Worm (Caenorhabditis elegans): ENCODE data around the gene egl-46.

DNA sequence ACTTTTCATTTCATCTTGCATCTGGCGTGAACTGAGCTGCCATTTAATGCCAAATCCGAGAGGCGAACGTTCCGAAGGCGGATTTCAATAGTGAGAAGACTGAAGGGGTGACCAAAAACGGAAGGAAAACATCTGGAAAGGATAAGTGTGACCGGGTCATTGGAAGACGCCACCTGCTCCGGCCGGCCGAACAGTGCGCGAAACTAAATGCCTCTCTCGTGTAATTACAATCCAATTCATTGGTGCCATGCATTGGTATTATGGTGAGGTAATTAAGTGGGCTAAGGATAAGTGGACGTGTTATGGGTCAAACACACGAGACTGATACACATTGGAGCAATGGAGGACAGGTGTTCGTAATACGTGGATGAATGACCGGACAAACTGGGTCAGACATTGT lies 3.2 kb upstream of the egl-46 start:
- TF ChIP-seq elt-3 (tag; optimal IDR thresholded peaks at IDR 0.05) (no peak), elt-1 (tag; optimal IDR thresholded peaks at IDR 0.05; ENCODE audit: borderline replicate concordance, insufficient read depth) (no peak), snpc-4 (tag; optimal IDR thresholded peaks at IDR 0.05) (no peak), unc-39 (tag; optimal IDR thresholded peaks at IDR 0.05) (no peak), lin-32 (GFP tag; optimal IDR thresholded peaks at IDR 0.05) (peak; percentile 98), mep-1 (tag; optimal IDR thresholded peaks at IDR 0.05) (no peak), ceh-43 (GFP tag; optimal IDR thresholded peaks at IDR 0.05) (peak; percentile 78), ceh-83 (GFP tag; optimal IDR thresholded peaks at IDR 0.05) (no peak), nhr-76 (tag; optimal IDR thresholded peaks at IDR 0.05) (no peak), lin-13 (tag; optimal IDR thresholded peaks at IDR 0.05) (no peak)

All from whole organism, mixed stage, embryonic.